Fruit fly (Drosophila melanogaster): Measurements from ENCODE around the gene CG43102.
A peak's percentile ranks its signal among the peaks of the same experiment; 100 is the strongest.

Gene CG43102

DNA sequence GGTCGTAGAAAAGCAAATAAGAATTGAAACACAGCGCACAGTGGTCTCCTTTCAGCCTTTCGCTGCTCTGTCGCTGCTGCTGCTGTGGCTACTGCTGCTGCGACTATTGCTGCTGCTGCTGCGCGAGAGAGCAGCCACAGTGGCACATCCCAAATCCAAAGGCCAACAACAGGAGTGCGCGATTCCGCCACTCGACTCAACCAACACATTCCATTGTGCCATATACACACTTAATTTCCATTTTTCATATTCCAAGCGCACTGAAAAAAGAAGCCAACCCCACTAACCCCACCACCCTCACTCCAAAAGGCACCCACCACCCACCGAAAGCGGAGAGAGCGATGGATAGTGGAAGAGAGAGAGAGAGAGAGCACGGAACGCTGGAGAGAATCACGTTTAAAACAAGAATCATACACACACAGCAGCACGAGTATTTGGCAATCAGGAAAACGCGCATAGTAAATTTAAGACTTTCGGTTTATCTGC, 18.1 kb downstream of the CG43102 start (continued):
- TF ChIP-seq CG6683 (GFP tag; optimal IDR thresholded peaks at IDR 0.05), result no peak
- no peak for TF ChIP-seq tx (GFP tag; optimal IDR thresholded peaks at IDR 0.05)
- no peak for TF ChIP-seq peb (GFP tag; IDR thresholded peaks at IDR 0.05)
- no peak for TF ChIP-seq kni (GFP tag; optimal IDR thresholded peaks at IDR 0.05)
- no peak for TF ChIP-seq cad (GFP tag; optimal IDR thresholded peaks at IDR 0.05)
- no peak for TF ChIP-seq CG6254 (GFP tag; optimal IDR thresholded peaks at IDR 0.05)
- TF ChIP-seq CG9932 (GFP tag; IDR thresholded peaks at IDR 0.05), result no peak; the same call in 1 of the 2 replicates
- TF ChIP-seq tgo (GFP tag; IDR thresholded peaks at IDR 0.05), result no peak
- TF ChIP-seq CG4617 (GFP tag; optimal IDR thresholded peaks at IDR 0.05; ENCODE audit: borderline replicate concordance), result no peak
- TF ChIP-seq Sry-β (GFP tag; optimal IDR thresholded peaks at IDR 0.05), result no peak
- TF ChIP-seq Fer3 (tag; optimal IDR thresholded peaks at IDR 0.05), result no peak
- no peak for TF ChIP-seq CG31224 (GFP tag; IDR thresholded peaks at IDR 0.05)
- TF ChIP-seq Six4 (GFP tag; optimal IDR thresholded peaks at IDR 0.05), result no peak
- no peak for TF ChIP-seq CG10654 (GFP tag; optimal IDR thresholded peaks at IDR 0.05)
- TF ChIP-seq yki (optimal IDR thresholded peaks at IDR 0.05), result peak; percentile 22
- no peak for TF ChIP-seq CG9876 (GFP tag; optimal IDR thresholded peaks at IDR 0.05)
- TF ChIP-seq emc (GFP tag; optimal IDR thresholded peaks at IDR 0.05), result no peak
- no peak for TF ChIP-seq psq (GFP tag; optimal IDR thresholded peaks at IDR 0.05)
- no peak for TF ChIP-seq CG34376 (GFP tag; optimal IDR thresholded peaks at IDR 0.05)

DNA sequence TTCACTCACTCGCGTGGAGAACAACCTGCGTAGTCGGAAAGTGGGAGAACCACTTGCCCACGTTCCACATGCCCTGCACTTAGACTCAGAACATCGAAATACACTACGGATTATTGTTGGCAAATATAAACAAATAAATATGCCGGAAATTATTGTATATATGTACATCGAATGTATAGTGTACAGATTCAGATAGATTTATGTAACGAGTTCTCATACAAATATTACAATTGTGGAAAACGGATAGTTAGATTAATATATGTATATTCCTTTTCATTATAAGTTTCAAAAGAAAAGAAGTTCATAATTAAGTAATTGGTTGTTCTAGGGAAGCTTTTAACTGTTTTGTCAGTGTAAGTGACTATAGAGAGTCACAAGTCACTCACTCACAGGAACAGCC, 19.8 kb downstream of the CG43102 start:
- TF ChIP-seq Lim3 (GFP tag; IDR thresholded peaks at IDR 0.05) (no peak), gsb-n (tag; optimal IDR thresholded peaks at IDR 0.05) (no peak), Sox100B (GFP tag; optimal IDR thresholded peaks at IDR 0.05) (no peak), CG9727 (GFP tag; optimal IDR thresholded peaks at IDR 0.05) (no peak), ind (GFP tag; optimal IDR thresholded peaks at IDR 0.05) (no peak), crc (GFP tag; optimal IDR thresholded peaks at IDR 0.05) (no peak), gt (GFP tag; IDR thresholded peaks at IDR 0.05) (no peak)

DNA sequence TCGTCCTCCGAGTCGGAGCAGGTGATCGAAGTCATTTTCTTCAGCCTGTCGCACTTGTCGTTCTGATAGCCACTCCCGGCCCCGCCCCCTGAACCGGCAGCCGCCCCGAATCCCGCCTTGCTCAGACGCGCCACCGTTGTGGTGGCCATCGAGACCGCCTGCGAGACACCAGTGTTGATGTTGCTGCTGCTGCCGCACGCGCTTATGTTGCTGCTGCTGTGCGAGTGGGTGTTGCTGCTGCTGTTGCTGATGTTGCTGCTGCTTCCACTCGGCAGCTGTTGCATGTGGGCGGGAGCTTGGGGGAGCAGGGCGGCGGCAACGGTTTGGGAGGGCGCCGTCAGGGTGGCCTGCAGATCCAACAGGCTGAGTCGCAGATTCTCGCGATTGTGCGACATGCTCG, 20.4 kb downstream of the CG43102 start:
- peak; percentile 64 for TF ChIP-seq Hr39 (optimal IDR thresholded peaks at IDR 0.05)
- no peak for TF ChIP-seq CG7839 (tag; optimal IDR thresholded peaks at IDR 0.05)
- 0 out of 3 replicates have a peak, but pooled peaks have one; percentile 11 for TF ChIP-seq sr (GFP tag; IDR thresholded peaks at IDR 0.05)

DNA sequence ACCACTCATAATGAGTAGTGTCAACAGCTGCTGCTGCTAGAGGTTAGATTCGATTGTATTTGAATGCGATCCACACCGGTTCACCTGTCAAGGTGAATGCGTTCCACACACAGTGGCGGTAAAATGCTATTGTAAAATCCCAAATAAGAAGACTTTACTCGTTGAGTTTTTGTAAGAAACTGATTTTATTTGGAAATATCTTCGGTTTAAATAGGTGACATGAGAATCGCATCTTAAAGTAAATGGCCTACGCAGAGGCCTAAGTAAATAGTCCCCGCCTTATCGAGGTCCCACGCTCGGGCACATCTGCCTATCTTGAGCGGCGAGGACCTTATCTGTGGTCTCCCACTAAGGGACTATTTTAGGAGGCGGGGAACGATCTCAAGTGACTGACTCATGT, 31.2 kb downstream of the CG43102 start, which contains the start of gene TyrR:
TSS of gene TyrR (minus strand) at position 101 of the 400 bp plus-strand sequence.
- peak; percentile 24 for TF ChIP-seq Med (GFP tag)

DNA sequence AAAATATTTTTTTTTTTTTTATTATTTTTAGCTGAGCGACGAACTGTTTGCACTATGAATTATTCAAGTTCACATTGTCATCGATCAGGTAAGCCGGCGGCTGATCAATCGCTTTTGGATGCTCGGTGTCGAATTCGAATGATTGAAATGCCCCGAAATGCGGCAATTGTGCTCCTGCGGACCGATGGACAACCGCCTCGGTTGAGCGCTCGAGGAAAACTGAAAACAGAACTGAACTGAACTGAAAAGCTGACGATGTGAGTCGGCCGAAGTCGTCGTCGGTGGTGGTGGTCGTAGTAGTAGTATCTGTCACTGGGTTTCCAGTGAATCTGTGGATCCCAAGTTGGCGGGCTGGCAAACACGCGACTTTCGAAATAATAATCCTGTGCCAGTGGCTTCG, 32.0 kb downstream of the CG43102 start:
- TF ChIP-seq Doc2 (GFP tag; IDR thresholded peaks at IDR 0.05) (no peak), Jarid2 (GFP tag; optimal IDR thresholded peaks at IDR 0.05) (peak; percentile 33), Hr78 (GFP tag; optimal IDR thresholded peaks at IDR 0.05) (no peak), Med (GFP tag) (peak; percentile 65), CG13624 (GFP tag; optimal IDR thresholded peaks at IDR 0.05) (no peak), Ets65A (GFP tag) (no peak), CG17186 (GFP tag; optimal IDR thresholded peaks at IDR 0.05) (no peak), CG4707 (GFP tag; optimal IDR thresholded peaks at IDR 0.05) (no peak), Deaf1 (tag; optimal IDR thresholded peaks at IDR 0.05) (peak; percentile 86), NK7.1 (GFP tag; optimal IDR thresholded peaks at IDR 0.05) (no peak), dysf (GFP tag; IDR thresholded peaks at IDR 0.05) (no peak), crp (GFP tag; optimal IDR thresholded peaks at IDR 0.05) (no peak)

Data from whole organism, embryonic.